Worm (Caenorhabditis elegans) whole organism, L1 larva: Measurements from ENCODE around the gene K03A1.4.

Experiments
- ceh-82 ChIP-seq, 3 experiments: fragments of 150-350 bp in 1 of 3; sonication (generic microtip) in 2 of 3; optimal IDR thresholded peaks; 2 replicates each; lab custom pipeline; 2014 to 2017; ENCODE audit warnings: missing biosample characterization in 3 of 3, missing genetic modification characterization in 3 of 3
- fkh-10 ChIP-seq: sonication (generic microtip); optimal IDR thresholded peaks from 2 replicates; lab custom pipeline; 2017; ENCODE audit warnings: missing biosample characterization, missing genetic modification reagents, missing genetic modification characterization
- fkh-4 ChIP-seq: sonication (generic microtip); optimal IDR thresholded peaks from 2 replicates; lab custom pipeline; 2016; ENCODE audit warnings: missing compliant biosample characterization, missing genetic modification characterization, borderline replicate concordance
- lin-13 ChIP-seq: fragments of 150-350 bp; optimal IDR thresholded peaks from 2 replicates; lab custom pipeline; 2014; ENCODE audit warnings: missing biosample characterization, missing genetic modification reagents, missing genetic modification characterization
- pqm-1 ChIP-seq: sonication (generic microtip); optimal IDR thresholded peaks from 3 replicates; lab custom pipeline; 2017; ENCODE audit warnings: missing biosample characterization, missing genetic modification characterization
- skn-1 ChIP-seq: fragments of 150-350 bp; optimal IDR thresholded peaks from 2 replicates; lab custom pipeline; 2014; ENCODE audit warnings: missing biosample characterization, missing genetic modification characterization
- unc-86 ChIP-seq: sonication (generic microtip); optimal IDR thresholded peaks from 2 replicates; lab custom pipeline; 2016; ENCODE audit warnings: missing genetic modification characterization, missing compliant biosample characterization

DNA sequence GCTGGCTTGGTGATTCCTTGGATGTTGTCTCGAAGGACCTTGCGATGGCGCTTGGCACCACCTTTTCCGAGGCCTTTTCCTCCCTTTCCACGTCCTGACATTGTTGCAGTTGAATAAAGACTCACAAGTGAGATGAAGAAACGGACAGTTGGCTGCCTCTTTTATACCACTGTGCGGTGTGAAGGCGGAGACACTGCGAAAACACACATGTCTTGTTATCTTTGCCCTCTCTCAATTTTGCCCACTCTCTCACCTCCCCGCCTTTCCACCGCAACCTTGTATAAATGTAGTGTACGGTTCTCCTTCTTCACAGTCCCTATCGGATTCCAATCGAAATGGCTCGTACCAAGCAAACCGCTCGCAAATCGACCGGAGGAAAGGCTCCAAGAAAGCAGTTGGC is 11.2 kb upstream of the K03A1.4 start, which contains the start of the genes his-38 and his-40:
- TF ChIP-seq fkh-10 (GFP tag; lab: Kevin White, UChicago) (no peak), pqm-1 (tag; lab: Kevin White, UChicago) (no peak), skn-1 (tag; lab: Kevin White, UChicago) (no peak), lin-13 (GFP tag; lab: Kevin White, UChicago) (no peak), unc-86 (tag; lab: Kevin White, UChicago) (no peak), fkh-4 (tag; lab: Kevin White, UChicago) (no peak), ceh-82 (tag; optimal IDR thresholded peaks at IDR 0.05; lab: Kevin White, UChicago) (no peak)
